Worm (Caenorhabditis elegans): Measurements from ENCODE around the gene nep-25.

DNA sequence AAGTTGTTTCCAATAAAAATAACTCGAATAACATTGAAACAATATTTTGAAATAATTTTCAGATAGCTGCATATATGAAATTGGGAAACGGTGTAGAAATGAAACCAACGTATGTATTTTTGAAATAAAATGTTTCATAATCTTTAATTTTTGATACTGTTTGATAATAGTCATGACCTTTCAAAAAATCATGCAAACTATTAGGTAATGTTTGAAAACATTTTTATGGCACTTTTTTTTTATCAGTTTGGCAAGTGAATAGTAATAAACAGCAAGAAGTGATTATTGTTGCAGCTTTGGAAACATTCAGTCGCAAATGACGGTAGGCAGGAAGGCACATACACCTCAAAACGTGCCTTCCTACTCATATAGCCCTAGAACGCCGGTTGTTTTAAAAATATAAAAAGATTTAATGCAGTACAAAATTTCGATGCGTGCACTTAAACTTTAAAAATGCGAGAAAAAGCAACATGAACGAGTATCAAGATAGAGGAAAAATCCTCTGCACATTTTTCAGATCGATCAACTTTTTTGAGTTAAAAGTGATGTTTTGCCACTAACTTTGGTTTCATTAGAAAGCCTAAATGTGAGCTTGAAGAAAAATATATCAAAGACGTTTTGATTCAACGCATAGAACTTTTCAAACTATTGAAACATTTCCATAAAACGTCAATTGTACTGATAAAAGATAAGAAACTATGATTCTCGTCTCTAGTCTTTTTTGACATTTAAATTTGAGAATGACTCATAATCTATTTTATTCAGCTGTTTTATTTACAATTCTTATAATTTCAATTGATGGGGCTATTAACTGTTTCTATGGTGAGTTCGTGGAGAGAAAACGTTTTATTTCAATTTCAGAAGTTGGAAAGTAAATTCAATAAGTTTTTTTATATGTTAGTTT, 23.6 kb downstream of the nep-25 start, which contains the start of gene F55C12.19:
- TF ChIP-seq dao-5 (tag; optimal IDR thresholded peaks at IDR 0.05) (no peak), him-1 (tag; optimal IDR thresholded peaks at IDR 0.05) (no peak)

Data from whole organism, L4/young adult.